Worm (Caenorhabditis elegans) whole organism, L4 larva: Measurements from ENCODE around the gene sru-25.

Source experiments
- ceh-44 ChIP-seq: fragments of 200-800 bp; sonication (Bioruptor generic); IDR thresholded peaks from 2 replicates; pipeline ENCODE4 v1.3.6; 2022; ENCODE audit warnings: missing genetic modification reagents, missing genetic modification characterization, missing compliant biosample characterization
- fos-1 ChIP-seq: fragments of 150-350 bp; optimal IDR thresholded peaks from 2 replicates; lab custom pipeline; 2014; ENCODE audit warnings: missing biosample characterization, missing genetic modification characterization
- jun-1 ChIP-seq: fragments of 150-350 bp; optimal IDR thresholded peaks from 2 replicates; lab custom pipeline; 2014; ENCODE audit warnings: missing biosample characterization, missing genetic modification reagents, missing genetic modification characterization
- skn-1 ChIP-seq: fragments of 150-350 bp; optimal IDR thresholded peaks from 2 replicates; lab custom pipeline; 2014; ENCODE audit warnings: missing biosample characterization, missing genetic modification characterization
- unc-62 ChIP-seq, 3 experiments: fragments of 150-350 bp in 1 of 3; sonication (generic microtip); optimal IDR thresholded peaks in 2 of 3; peaks in 1 of 3; 1 replicate in 1 of 3; 2 replicates in 2 of 3; lab custom pipeline; 2014 to 2017; ENCODE audit warnings: missing biosample characterization in 3 of 3, missing genetic modification characterization in 3 of 3, missing genetic modification reagents in 3 of 3, missing genotype in 1 of 3
- zag-1 ChIP-seq: fragments of 150-350 bp; optimal IDR thresholded peaks from 2 replicates; lab custom pipeline; 2014; ENCODE audit warnings: missing biosample characterization, missing genetic modification characterization

DNA sequence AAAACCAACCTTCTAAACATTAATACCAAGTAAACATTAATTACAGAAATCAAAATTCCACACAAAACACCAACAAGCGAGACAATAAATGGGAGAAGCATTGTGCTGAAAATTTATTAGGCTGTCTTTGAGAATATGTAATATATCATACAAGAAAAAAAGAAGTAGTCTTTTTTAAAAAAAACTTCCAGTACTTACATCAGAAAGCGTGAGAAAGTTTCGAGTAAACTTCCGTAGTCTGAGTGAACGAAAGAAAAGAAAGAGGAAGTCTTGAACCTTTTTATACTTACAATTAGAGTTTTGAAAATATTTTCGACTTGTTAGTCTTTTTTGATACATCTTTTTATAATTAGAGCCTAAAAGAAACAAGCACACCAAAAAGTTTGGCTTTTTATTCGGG lies 45.6 kb upstream of the sru-25 start, which contains the start of gene srbc-40:
- no peak for TF ChIP-seq unc-62 (GFP tag; optimal IDR thresholded peaks at IDR 0.05 in 1 of 2; lab: Kevin White, UChicago)
- no peak for TF ChIP-seq unc-62 (tag; optimal IDR thresholded peaks at IDR 0.05; lab: Kevin White, UChicago)
- TF ChIP-seq ceh-44 (GFP tag; lab: Robert Waterston, UW) = no peak
- TF ChIP-seq jun-1 (tag; lab: Kevin White, UChicago) = no peak
- no peak for TF ChIP-seq zag-1
- TF ChIP-seq skn-1 (tag; lab: Kevin White, UChicago) = no peak
- TF ChIP-seq fos-1 (tag; lab: Kevin White, UChicago) = no peak
